Fruit fly (Drosophila melanogaster): Measurements from ENCODE around the gene Meltrin.

Gene Meltrin

DNA sequence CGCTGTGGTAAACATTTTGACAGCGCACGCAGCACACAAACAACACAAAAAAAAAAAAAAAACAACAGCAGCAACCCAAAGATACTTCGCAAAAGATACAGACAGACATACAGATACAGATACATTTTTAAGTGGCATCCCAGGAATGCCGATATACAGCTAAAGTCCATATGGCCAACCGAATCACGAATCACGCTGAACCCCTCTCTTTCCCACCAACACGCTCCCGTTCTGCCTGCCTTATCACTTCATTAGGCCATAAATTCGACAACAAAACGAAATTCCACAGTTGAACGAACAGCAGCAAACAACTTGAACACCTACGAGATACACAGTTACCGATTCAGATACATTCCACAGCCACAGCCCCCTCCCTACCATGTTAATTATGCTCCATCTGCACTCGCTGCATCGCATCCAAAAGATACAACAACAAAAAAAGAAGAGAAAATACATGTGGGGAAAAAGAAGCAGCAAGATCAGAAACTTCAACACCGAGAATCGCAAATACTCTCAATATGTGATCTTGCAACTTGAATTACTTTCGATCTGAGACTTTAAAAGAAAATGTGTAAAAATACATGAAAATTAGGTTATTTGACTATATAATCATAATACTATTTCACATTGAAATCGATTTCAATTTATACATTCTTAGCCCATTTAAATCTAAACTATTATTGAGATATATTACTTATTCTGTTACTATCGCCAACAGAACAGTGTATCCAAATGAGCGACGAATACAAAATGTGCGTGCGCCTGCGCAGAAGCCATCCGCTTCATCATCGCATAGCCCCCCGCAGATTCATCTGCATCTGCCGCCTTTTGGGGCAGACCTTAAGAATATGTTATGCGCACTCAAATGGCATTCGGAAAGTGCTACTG lies 19.3 kb upstream of the Meltrin start:
- TF ChIP-seq Dll (optimal IDR thresholded peaks at IDR 0.05) (no peak), EcR (GFP tag; optimal IDR thresholded peaks at IDR 0.05) (no peak), CG8478 (optimal IDR thresholded peaks at IDR 0.05) (no peak), psq (optimal IDR thresholded peaks at IDR 0.05) (no peak), usp (GFP tag; optimal IDR thresholded peaks at IDR 0.05) (no peak), pan (optimal IDR thresholded peaks at IDR 0.05) (no peak)

DNA sequence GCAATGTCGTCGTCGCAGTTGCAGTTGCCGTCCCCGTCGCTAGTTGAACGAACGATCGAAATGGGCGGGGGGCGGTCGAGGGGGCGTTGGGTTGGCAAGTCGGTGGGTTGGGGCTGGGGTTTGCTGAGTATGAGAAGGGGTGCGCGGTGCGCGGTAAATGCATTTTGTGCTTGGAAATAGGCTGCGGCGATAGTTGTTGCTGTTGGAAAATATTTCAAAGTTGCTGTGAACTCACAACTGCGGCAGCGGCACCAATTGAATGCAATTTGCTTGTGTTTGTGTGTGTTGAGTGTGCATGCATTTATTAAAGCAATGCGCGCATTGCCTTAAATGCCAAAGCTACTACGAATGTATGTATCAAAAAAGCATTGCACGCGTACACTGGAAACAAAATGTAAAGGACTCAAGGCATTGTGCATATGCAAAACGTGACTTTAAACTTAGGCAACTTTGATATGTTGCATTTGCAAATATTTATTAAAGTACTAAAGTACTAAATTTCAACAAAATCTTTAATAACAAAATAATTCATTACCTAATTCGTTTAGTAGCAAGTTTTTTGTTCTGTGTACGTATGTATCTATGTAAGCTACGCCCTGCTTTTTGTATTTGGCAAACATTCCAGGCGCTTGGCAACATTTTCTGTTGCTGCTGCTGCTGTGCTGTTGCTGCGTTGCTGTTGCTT lies 18.0 kb upstream of the Meltrin start:
- no peak for TF ChIP-seq CG8478 (optimal IDR thresholded peaks at IDR 0.05)
- TF ChIP-seq psq (optimal IDR thresholded peaks at IDR 0.05): no peak
- TF ChIP-seq usp (GFP tag; optimal IDR thresholded peaks at IDR 0.05): no peak
- peak in 1 of 2 experiments; percentile 95 for TF ChIP-seq EcR (GFP tag; optimal IDR thresholded peaks at IDR 0.05)
- no peak for TF ChIP-seq Dll (optimal IDR thresholded peaks at IDR 0.05)
- TF ChIP-seq pan (optimal IDR thresholded peaks at IDR 0.05): no peak

DNA sequence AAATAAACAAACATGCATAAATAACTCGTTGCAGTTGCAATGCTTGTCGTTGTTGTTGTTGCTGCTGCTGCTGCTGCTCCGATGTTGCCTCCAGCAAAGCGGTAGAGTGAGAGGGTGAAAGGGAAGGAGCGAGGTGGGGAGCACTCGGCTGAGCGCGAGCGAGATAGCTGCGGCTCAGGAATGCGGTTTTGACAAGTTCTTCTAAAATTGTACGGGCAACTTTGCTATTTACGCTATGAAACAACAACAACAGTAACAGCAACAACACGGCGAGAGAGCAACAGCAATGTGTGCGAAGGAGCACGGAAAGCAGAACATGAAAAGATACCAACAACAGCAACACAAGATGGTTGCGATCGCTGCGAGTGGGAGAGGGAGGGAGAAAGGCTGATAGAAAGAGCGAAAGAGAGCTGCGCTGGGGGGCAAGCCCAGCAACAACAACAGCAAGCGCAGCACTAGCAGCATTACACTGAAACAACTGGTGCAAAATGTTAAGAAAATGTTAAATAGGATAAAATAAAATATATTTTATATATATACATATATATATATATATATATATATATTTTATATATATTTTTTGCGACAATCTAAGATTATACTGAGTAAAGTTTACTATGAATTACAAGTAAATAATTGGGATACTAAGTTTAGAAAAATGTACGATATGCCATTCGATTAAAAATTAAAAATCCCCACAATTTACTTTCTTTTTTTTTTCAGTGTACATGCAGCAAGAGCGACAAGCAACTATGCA lies 17.2 kb upstream of the Meltrin start:
- TF ChIP-seq Dll (optimal IDR thresholded peaks at IDR 0.05): no peak
- TF ChIP-seq CG8478 (optimal IDR thresholded peaks at IDR 0.05): peak; percentile 21
- TF ChIP-seq usp (GFP tag; optimal IDR thresholded peaks at IDR 0.05): no peak
- peak in 1 of 2 experiments; percentile 74 for TF ChIP-seq EcR (GFP tag; optimal IDR thresholded peaks at IDR 0.05)
- no peak for TF ChIP-seq psq (optimal IDR thresholded peaks at IDR 0.05)
- TF ChIP-seq pan (optimal IDR thresholded peaks at IDR 0.05): no peak

dm6 chr3R:14713776-14714146 lies 16.7 kb upstream of the Meltrin start:
- TF ChIP-seq EcR (GFP tag; optimal IDR thresholded peaks at IDR 0.05) (no peak), psq (optimal IDR thresholded peaks at IDR 0.05) (no peak), Dll (optimal IDR thresholded peaks at IDR 0.05) (no peak), CG8478 (optimal IDR thresholded peaks at IDR 0.05) (no peak), usp (GFP tag; optimal IDR thresholded peaks at IDR 0.05) (no peak), pan (optimal IDR thresholded peaks at IDR 0.05) (no peak)

dm6 chr3R:14713110-14713713 lies 16.1 kb upstream of the Meltrin start:
- TF ChIP-seq psq (optimal IDR thresholded peaks at IDR 0.05) (no peak), CG8478 (optimal IDR thresholded peaks at IDR 0.05) (no peak), usp (GFP tag; optimal IDR thresholded peaks at IDR 0.05) (no peak), Dll (optimal IDR thresholded peaks at IDR 0.05) (no peak), EcR (GFP tag; optimal IDR thresholded peaks at IDR 0.05) (no peak), pan (optimal IDR thresholded peaks at IDR 0.05) (no peak)

dm6 chr3R:14711447-14712163 lies 14.5 kb upstream of the Meltrin start:
- no peak for TF ChIP-seq pan (optimal IDR thresholded peaks at IDR 0.05)
- no peak for TF ChIP-seq usp (GFP tag; optimal IDR thresholded peaks at IDR 0.05)
- TF ChIP-seq EcR (GFP tag; optimal IDR thresholded peaks at IDR 0.05): no peak
- TF ChIP-seq psq (optimal IDR thresholded peaks at IDR 0.05): no peak
- TF ChIP-seq CG8478 (optimal IDR thresholded peaks at IDR 0.05): no peak
- no peak for TF ChIP-seq Dll (optimal IDR thresholded peaks at IDR 0.05)

DNA sequence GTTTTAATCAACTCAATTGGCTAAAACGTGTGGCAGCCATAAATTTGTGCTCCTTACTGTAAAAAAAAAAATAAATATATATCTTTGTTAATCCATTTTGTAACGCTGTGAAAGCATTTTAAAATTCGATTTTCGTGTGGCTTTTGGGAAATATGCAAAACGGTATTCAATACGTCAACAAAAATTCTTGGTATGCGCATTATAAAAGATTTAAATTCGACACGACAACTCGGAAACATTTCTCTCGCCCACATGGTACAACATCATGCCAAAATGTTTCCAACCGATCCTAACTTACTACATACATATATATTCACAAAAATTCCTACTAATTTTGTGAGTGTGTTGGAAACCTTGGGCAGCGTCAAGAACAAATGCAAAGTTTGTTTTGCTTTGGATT lies 13.6 kb upstream of the Meltrin start:
- TF ChIP-seq CG8478 (optimal IDR thresholded peaks at IDR 0.05) (no peak), usp (GFP tag; optimal IDR thresholded peaks at IDR 0.05) (no peak), psq (optimal IDR thresholded peaks at IDR 0.05) (no peak), Dll (optimal IDR thresholded peaks at IDR 0.05) (no peak), EcR (GFP tag; optimal IDR thresholded peaks at IDR 0.05) (no peak), pan (optimal IDR thresholded peaks at IDR 0.05) (no peak)

dm6 chr3R:14709480-14709984 lies 12.4 kb upstream of the Meltrin start:
- TF ChIP-seq CG8478 (optimal IDR thresholded peaks at IDR 0.05) (no peak), usp (GFP tag; optimal IDR thresholded peaks at IDR 0.05) (no peak), EcR (GFP tag; optimal IDR thresholded peaks at IDR 0.05) (no peak), psq (optimal IDR thresholded peaks at IDR 0.05) (no peak), Dll (optimal IDR thresholded peaks at IDR 0.05) (no peak), pan (optimal IDR thresholded peaks at IDR 0.05) (no peak)

DNA sequence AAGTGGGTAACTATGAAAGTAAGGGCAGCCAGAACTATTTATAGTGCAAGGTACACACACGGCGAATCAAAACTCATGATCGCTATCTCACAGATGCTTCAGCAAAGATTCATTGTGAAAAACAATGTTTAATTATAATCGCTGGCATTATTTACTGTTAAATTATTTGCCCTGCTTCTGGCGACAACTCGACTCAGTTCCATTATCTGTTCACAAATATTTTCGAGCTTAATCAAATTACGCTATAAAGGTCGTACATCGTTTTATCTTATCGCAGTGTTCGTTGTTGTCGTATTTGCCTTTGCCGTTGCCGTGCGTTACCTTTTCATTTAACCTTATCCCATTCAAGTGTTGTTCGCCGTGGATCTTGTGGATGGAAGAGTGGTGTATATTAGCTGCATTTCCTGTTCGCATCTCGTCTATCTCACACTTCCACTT lies 11.9 kb upstream of the Meltrin start:
- TF ChIP-seq CG8478 (optimal IDR thresholded peaks at IDR 0.05) (no peak), pan (optimal IDR thresholded peaks at IDR 0.05) (no peak), usp (GFP tag; optimal IDR thresholded peaks at IDR 0.05) (no peak), Dll (optimal IDR thresholded peaks at IDR 0.05) (no peak), psq (optimal IDR thresholded peaks at IDR 0.05) (no peak), EcR (GFP tag; optimal IDR thresholded peaks at IDR 0.05) (no peak)

Data from whole organism.